Worm (Caenorhabditis elegans) whole organism, L1 larva: Measurements from ENCODE around the gene C05G5.5.
A peak's percentile ranks its signal among the peaks of the same experiment; 100 is the strongest.

Experiments
- ceh-82 ChIP-seq, 3 experiments: fragments of 150-350 bp in 1 of 3; sonication (generic microtip) in 2 of 3; optimal IDR thresholded peaks; 2 replicates each; lab custom pipeline; 2014 to 2017; ENCODE audit warnings: missing biosample characterization in 3 of 3, missing genetic modification characterization in 3 of 3
- efl-1 ChIP-seq, 4 experiments: fragments of 150-350 bp; optimal IDR thresholded peaks in 3 of 4; peaks in 1 of 4; 1 replicate in 1 of 4; 2 replicates in 3 of 4; lab custom pipeline; 2014; ENCODE audit warnings: missing biosample characterization in 2 of 4, missing genetic modification characterization in 2 of 4, missing genetic modification reagents in 2 of 4
- mdl-1 ChIP-seq, 2 experiments: fragments of 150-350 bp; optimal IDR thresholded peaks; 2 replicates each; lab custom pipeline; 2014 to 2017; ENCODE audit warnings: missing biosample characterization in 2 of 2, missing genetic modification characterization in 2 of 2, inconsistent platforms in 1 of 2
- nhr-76 ChIP-seq: sonication (generic microtip); optimal IDR thresholded peaks from 2 replicates; lab custom pipeline; 2017; ENCODE audit warnings: missing biosample characterization, missing genetic modification characterization
- nhr-85 ChIP-seq: sonication (generic microtip); peaks from one replicate; lab custom pipeline; 2016; ENCODE audit warnings: missing genetic modification characterization, inconsistent platforms, missing compliant biosample characterization
- rnt-1 ChIP-seq: sonication (generic microtip); optimal IDR thresholded peaks from 2 replicates; lab custom pipeline; 2016; ENCODE audit warnings: mild to moderate bottlenecking, missing genetic modification characterization, moderate library complexity, missing compliant biosample characterization
- sox-4 ChIP-seq: sonication (generic microtip); optimal IDR thresholded peaks from 2 replicates; lab custom pipeline; 2016; ENCODE audit warnings: missing genetic modification characterization, missing compliant biosample characterization
- tlp-1 ChIP-seq: fragments of 150-350 bp; optimal IDR thresholded peaks from 2 replicates; lab custom pipeline; 2014; ENCODE audit warnings: missing biosample characterization, missing genetic modification characterization
- unc-86 ChIP-seq: sonication (generic microtip); optimal IDR thresholded peaks from 2 replicates; lab custom pipeline; 2016; ENCODE audit warnings: missing genetic modification characterization, missing compliant biosample characterization
- xbp-1 ChIP-seq: sonication (generic microtip); optimal IDR thresholded peaks from 2 replicates; lab custom pipeline; 2016; ENCODE audit warnings: missing genetic modification characterization, missing compliant biosample characterization
- ztf-4 ChIP-seq: fragments of 150-350 bp; optimal IDR thresholded peaks from 2 replicates; lab custom pipeline; 2014; ENCODE audit warnings: missing biosample characterization, missing genetic modification characterization

C05G5.5 gene

ce11 chrX:14706698-14707285 is 54.1 kb downstream of the C05G5.5 start, which contains the start of gene tmem-184 (continued):
- TF ChIP-seq mdl-1 (tag; optimal IDR thresholded peaks at IDR 0.05; lab: Kevin White, UChicago) (no peak), sox-4 (tag; lab: Kevin White, UChicago) (no peak), rnt-1 (tag; lab: Kevin White, UChicago) (no peak), unc-86 (tag; lab: Kevin White, UChicago) (no peak), xbp-1 (tag; lab: Kevin White, UChicago) (no peak), tlp-1 (tag; lab: Kevin White, UChicago) (no peak), nhr-85 (peak; percentile 64), nhr-76 (tag; lab: Kevin White, UChicago) (no peak), efl-1 (optimal IDR thresholded peaks at IDR 0.05; lab: Kevin White, UChicago) (no peak), efl-1 (GFP tag; optimal IDR thresholded peaks at IDR 0.05 in 1 of 2; lab: Kevin White, UChicago) (peak in 1 of 2 experiments; percentile 86), ztf-4 (tag; lab: Kevin White, UChicago) (no peak), ceh-82 (tag; optimal IDR thresholded peaks at IDR 0.05; lab: Kevin White, UChicago) (no peak)
